Fruit fly (Drosophila melanogaster) whole organism, embryonic: ENCODE measurements around the gene Chpf.

Experiments used
- Atf-2 ChIP-seq: fragments of 200-800 bp; sonication (Bioruptor generic); optimal IDR thresholded peaks from 2 replicates; lab custom pipeline; 2016; ENCODE audit warnings: missing biosample characterization, missing genetic modification characterization
- Blimp-1 ChIP-seq: fragments of 200-800 bp; sonication (Bioruptor generic); optimal IDR thresholded peaks from 3 replicates; lab custom pipeline; 2018; ENCODE audit warnings: missing biosample characterization, missing genetic modification characterization, mild to moderate bottlenecking, moderate library complexity, missing genetic modification reagents
- Bteb2 ChIP-seq: fragments of 200-800 bp; sonication (Bioruptor generic); optimal IDR thresholded peaks from 2 replicates; lab custom pipeline; 2016; ENCODE audit warnings: missing biosample characterization, missing genetic modification characterization
- CG10462 ChIP-seq: fragments of 200-800 bp; sonication (Bioruptor generic); optimal IDR thresholded peaks from 2 replicates; lab custom pipeline; 2016; ENCODE audit warnings: missing biosample characterization, missing genetic modification characterization
- CG12104 ChIP-seq: fragments of 200-800 bp; sonication (Bioruptor generic); optimal IDR thresholded peaks from 3 replicates; lab custom pipeline; 2016; ENCODE audit warnings: missing biosample characterization, missing genetic modification characterization
- CG15011 ChIP-seq: fragments of 200-800 bp; sonication (Bioruptor generic); optimal IDR thresholded peaks from 3 replicates; lab custom pipeline; 2018; ENCODE audit warnings: missing biosample characterization, mild to moderate bottlenecking, missing genetic modification characterization
- CG1792 ChIP-seq: fragments of 200-800 bp; sonication (Bioruptor generic); optimal IDR thresholded peaks from 2 replicates; lab custom pipeline; 2016; ENCODE audit warnings: missing biosample characterization, missing genetic modification characterization
- CG18262 ChIP-seq: fragments of 200-800 bp; optimal IDR thresholded peaks from 3 replicates; lab custom pipeline; 2019; ENCODE audit warnings: missing biosample characterization, mild to moderate bottlenecking, missing genetic modification characterization, moderate library complexity
- CG18619 ChIP-seq: fragments of 200-800 bp; sonication (Bioruptor generic); optimal IDR thresholded peaks from 3 replicates; lab custom pipeline; 2017; ENCODE audit warnings: missing biosample characterization, mild to moderate bottlenecking, missing genetic modification characterization
- CG2199 ChIP-seq: fragments of 200-800 bp; sonication (Bioruptor generic); IDR thresholded peaks from 3 replicates; pipeline ENCODE4 v1.3.6; 2022; ENCODE audit warnings: missing biosample characterization, missing genetic modification characterization
- CG31388 ChIP-seq: fragments of 200-800 bp; sonication (Bioruptor generic); optimal IDR thresholded peaks from 2 replicates; lab custom pipeline; 2016; ENCODE audit warnings: missing biosample characterization, missing genetic modification characterization
- CG3838 ChIP-seq: fragments of 200-800 bp; sonication (Bioruptor generic); optimal IDR thresholded peaks from 3 replicates; lab custom pipeline; 2016; ENCODE audit warnings: missing biosample characterization, missing genetic modification characterization
- CG4328 ChIP-seq: fragments of 200-800 bp; sonication (Bioruptor generic); optimal IDR thresholded peaks from 3 replicates; lab custom pipeline; 2017; ENCODE audit warnings: missing biosample characterization, missing genetic modification reagents, missing genetic modification characterization
- CG4617 ChIP-seq: fragments of 200-800 bp; sonication (Bioruptor generic); optimal IDR thresholded peaks from 3 replicates; lab custom pipeline; 2016; ENCODE audit warnings: missing biosample characterization, missing genetic modification characterization, borderline replicate concordance
- CG5180 ChIP-seq: fragments of 200-800 bp; sonication (Bioruptor generic); optimal IDR thresholded peaks from 3 replicates; lab custom pipeline; 2017; ENCODE audit warnings: missing biosample characterization, missing genetic modification characterization, mild to moderate bottlenecking, moderate library complexity, missing genetic modification reagents
- CG6854 ChIP-seq: fragments of 200-800 bp; sonication (Bioruptor generic); optimal IDR thresholded peaks from 3 replicates; lab custom pipeline; 2017; ENCODE audit warnings: missing biosample characterization, mild to moderate bottlenecking, missing genetic modification characterization
- CG9609 ChIP-seq: fragments of 200-800 bp; sonication (Bioruptor generic); optimal IDR thresholded peaks from 3 replicates; lab custom pipeline; 2016; ENCODE audit warnings: missing biosample characterization, missing genetic modification characterization
- ERR ChIP-seq: fragments of 200-800 bp; sonication (Bioruptor generic); optimal IDR thresholded peaks from 2 replicates; lab custom pipeline; 2016; ENCODE audit warnings: missing biosample characterization, missing genetic modification characterization
- Ets97D ChIP-seq: fragments of 200-800 bp; sonication (Bioruptor generic); optimal IDR thresholded peaks from 3 replicates; lab custom pipeline; 2016; ENCODE audit warnings: missing biosample characterization, missing genetic modification characterization
- GATAe ChIP-seq: fragments of 200-800 bp; sonication (Bioruptor generic); conservative IDR thresholded peaks from 2 replicates; pipeline ENCODE4 v1.3.6; 2022; ENCODE audit warnings: missing biosample characterization, missing genetic modification characterization
- HmgZ ChIP-seq: fragments of 200-800 bp; sonication (Bioruptor generic); optimal IDR thresholded peaks from 2 replicates; lab custom pipeline; 2018; ENCODE audit warnings: missing biosample characterization, mild to moderate bottlenecking, missing genetic modification characterization
- Hr3 ChIP-seq: fragments of 200-800 bp; sonication (Bioruptor generic); optimal IDR thresholded peaks from 3 replicates; lab custom pipeline; 2016; ENCODE audit warnings: missing biosample characterization, missing genetic modification characterization
- Hr51 ChIP-seq, 2 experiments: fragments of 200-800 bp; sonication (Bioruptor generic); optimal IDR thresholded peaks; 2 replicates in 1 of 2; 3 replicates in 1 of 2; lab custom pipeline; 2016 to 2018; ENCODE audit warnings: missing biosample characterization in 2 of 2, missing genetic modification characterization in 2 of 2, mild to moderate bottlenecking in 1 of 2, moderate library complexity in 1 of 2
- Jarid2 ChIP-seq: fragments of 200-800 bp; sonication (Bioruptor generic); optimal IDR thresholded peaks from 3 replicates; lab custom pipeline; 2017; ENCODE audit warnings: mild to moderate bottlenecking, missing biosample characterization, missing genetic modification reagents, missing genetic modification characterization
- Neu2 ChIP-seq: fragments of 200-800 bp; sonication (Bioruptor generic); optimal IDR thresholded peaks from 3 replicates; lab custom pipeline; 2016; ENCODE audit warnings: missing biosample characterization, missing genetic modification characterization, borderline replicate concordance
- Poxn ChIP-seq: fragments of 200-800 bp; sonication (Bioruptor generic); IDR thresholded peaks from 2 replicates; pipeline ENCODE4 v1.3.6; 2022; ENCODE audit warnings: missing biosample characterization, missing genetic modification characterization
- Sin3A ChIP-seq: fragments of >200 bp; optimal IDR thresholded peaks from 2 replicates; lab custom pipeline; 2018
- Taf1 ChIP-seq: fragments of 200-800 bp; sonication (Bioruptor generic); IDR thresholded peaks from 2 replicates; pipeline ENCODE4 v1.3.6; 2022; ENCODE audit warnings: missing biosample characterization, missing genetic modification characterization
- Trl ChIP-seq, 3 experiments: fragments of >200 bp in 2 of 3; fragments of 200-800 bp in 1 of 3; sonication (Bioruptor generic) in 1 of 3; optimal IDR thresholded peaks; 2 replicates in 1 of 3; 3 replicates in 2 of 3; lab custom pipeline; 2016 to 2017; ENCODE audit warnings: missing biosample characterization in 1 of 3, missing genetic modification characterization in 1 of 3
- amos ChIP-seq: fragments of 200-800 bp; sonication (Bioruptor generic); IDR thresholded peaks from 2 replicates; pipeline ENCODE4 v1.3.6; 2022; ENCODE audit warnings: missing biosample characterization, missing genetic modification characterization; ENCODE audit not compliant: partially characterized antibody
- ash1 ChIP-seq: fragments of 200-800 bp; sonication (Bioruptor generic); optimal IDR thresholded peaks from 2 replicates; lab custom pipeline; 2018; ENCODE audit warnings: missing biosample characterization, mild to moderate bottlenecking, missing genetic modification characterization
- btn ChIP-seq: fragments of 200-800 bp; sonication (Bioruptor generic); optimal IDR thresholded peaks from 2 replicates; lab custom pipeline; 2016; ENCODE audit warnings: missing biosample characterization, missing genetic modification characterization
- cad ChIP-seq: fragments of >200 bp; optimal IDR thresholded peaks from 2 replicates; lab custom pipeline; 2017; ENCODE audit warnings: missing biosample characterization, missing genetic modification characterization
- chinmo ChIP-seq: fragments of 200-800 bp; sonication (Bioruptor generic); IDR thresholded peaks from 4 replicates; pipeline ENCODE4 v1.3.6; 2022; ENCODE audit warnings: missing biosample characterization, missing genetic modification characterization; ENCODE audit not compliant: partially characterized antibody
- dmrt11E ChIP-seq: fragments of 200-800 bp; sonication (Bioruptor generic); optimal IDR thresholded peaks from 3 replicates; lab custom pipeline; 2018; ENCODE audit warnings: missing biosample characterization, mild to moderate bottlenecking, missing genetic modification characterization, moderate library complexity
- ewg ChIP-seq: fragments of 200-800 bp; sonication (Bioruptor generic); optimal IDR thresholded peaks from 3 replicates; lab custom pipeline; 2017; ENCODE audit warnings: mild to moderate bottlenecking, missing biosample characterization, missing genetic modification reagents, missing genetic modification characterization
- fd3F ChIP-seq: fragments of 200-800 bp; sonication (Bioruptor generic); optimal IDR thresholded peaks from 2 replicates; lab custom pipeline; 2018; ENCODE audit warnings: missing biosample characterization, mild to moderate bottlenecking, missing genetic modification characterization, moderate library complexity
- fd96Cb ChIP-seq: fragments of 200-800 bp; sonication (Bioruptor generic); optimal IDR thresholded peaks from 2 replicates; lab custom pipeline; 2018; ENCODE audit warnings: missing biosample characterization, mild to moderate bottlenecking, missing genetic modification characterization, moderate library complexity
- gcm ChIP-seq: fragments of 200-800 bp; sonication (Bioruptor generic); optimal IDR thresholded peaks from 2 replicates; lab custom pipeline; 2019; ENCODE audit warnings: missing biosample characterization, mild to moderate bottlenecking, missing genetic modification characterization, moderate library complexity
- gcm2 ChIP-seq: fragments of 200-800 bp; sonication (Bioruptor generic); optimal IDR thresholded peaks from 2 replicates; lab custom pipeline; 2016; ENCODE audit warnings: missing biosample characterization, missing genetic modification characterization
- jigr1 ChIP-seq: fragments of 200-800 bp; sonication (Bioruptor generic); IDR thresholded peaks from 3 replicates; pipeline ENCODE4 v1.3.6; 2022; ENCODE audit warnings: missing biosample characterization, missing genetic modification characterization
- klu ChIP-seq: fragments of 200-800 bp; sonication (Bioruptor generic); IDR thresholded peaks from 2 replicates; pipeline ENCODE4 v1.3.6; 2022; ENCODE audit warnings: missing biosample characterization, missing genetic modification characterization
- onecut ChIP-seq: fragments of 200-800 bp; sonication (Bioruptor generic); IDR thresholded peaks from 2 replicates; pipeline ENCODE4 v1.3.6; 2022; ENCODE audit warnings: missing biosample characterization, missing genetic modification characterization
- ro ChIP-seq: fragments of 200-800 bp; sonication (Bioruptor generic); IDR thresholded peaks from 2 replicates; pipeline ENCODE4 v1.3.6; 2022; ENCODE audit warnings: missing biosample characterization, missing genetic modification characterization
- row ChIP-seq: fragments of 200-800 bp; sonication (Bioruptor generic); IDR thresholded peaks from 3 replicates; pipeline ENCODE4 v1.3.6; 2022; ENCODE audit warnings: missing biosample characterization, missing genetic modification characterization
- scrt ChIP-seq: fragments of 200-800 bp; sonication (Bioruptor generic); optimal IDR thresholded peaks from 2 replicates; lab custom pipeline; 2018; ENCODE audit warnings: missing biosample characterization, mild to moderate bottlenecking, missing genetic modification characterization, moderate library complexity
- ssp ChIP-seq: fragments of 200-800 bp; sonication (Bioruptor generic); IDR thresholded peaks from 2 replicates; pipeline ENCODE4 v1.3.6; 2022; ENCODE audit warnings: missing biosample characterization, missing genetic modification characterization
- stc ChIP-seq: fragments of 200-800 bp; sonication (Bioruptor generic); IDR thresholded peaks from 2 replicates; pipeline ENCODE4 v1.3.6; 2022; ENCODE audit warnings: missing biosample characterization, missing genetic modification characterization
- tio ChIP-seq: fragments of 200-800 bp; sonication (Bioruptor generic); optimal IDR thresholded peaks from 2 replicates; lab custom pipeline; 2017; ENCODE audit warnings: missing biosample characterization, missing genetic modification characterization, inconsistent platforms
- tup ChIP-seq: fragments of 200-800 bp; sonication (Bioruptor generic); optimal IDR thresholded peaks from 2 replicates; lab custom pipeline; 2016; ENCODE audit warnings: missing biosample characterization, mild to moderate bottlenecking, missing genetic modification characterization, moderate library complexity
- vvl ChIP-seq: fragments of 200-800 bp; sonication (Bioruptor generic); IDR thresholded peaks from 2 replicates; pipeline ENCODE4 v1.3.6; 2022; ENCODE audit warnings: missing biosample characterization, missing genetic modification characterization

The Chpf gene

DNA sequence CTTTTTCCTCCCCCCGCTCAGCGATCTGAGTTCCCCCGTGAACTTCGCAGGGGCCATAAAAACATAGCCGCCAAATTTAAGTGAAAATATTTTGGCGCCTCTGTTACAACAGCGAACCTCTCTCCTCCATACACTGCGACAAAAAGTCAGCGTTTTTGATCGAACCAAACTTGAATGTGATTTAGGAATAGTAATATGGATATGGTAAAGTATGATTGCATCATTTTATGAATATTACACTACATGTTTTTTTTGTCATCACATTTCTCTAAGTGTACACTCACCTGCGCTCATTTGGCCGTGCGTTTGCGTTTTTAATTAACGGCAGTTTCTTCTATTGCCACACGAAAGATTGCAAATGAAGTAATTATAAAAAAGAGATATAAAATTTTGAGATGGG lies 23.4 kb upstream of the Chpf start (continued):
- TF ChIP-seq Blimp-1 (GFP tag; lab: Kevin White, UChicago) (peak; percentile 57), CG18619 (peak; percentile 9), fd96Cb (tag; lab: Kevin White, UChicago) (peak; percentile 68), dmrt11E (tag; lab: Kevin White, UChicago) (no peak), HmgZ (tag; lab: Kevin White, UChicago) (no peak), row (GFP tag; lab: Robert Waterston, UW) (peak; percentile 60), CG12104 (GFP tag; lab: Kevin White, UChicago) (peak; percentile 43), tio (peak; percentile 27), btn (peak; percentile 28), tup (GFP tag; lab: Kevin White, UChicago) (no peak), CG6854 (GFP tag; lab: Kevin White, UChicago) (no peak), Atf-2 (GFP tag; lab: Kevin White, UChicago) (peak; percentile 39), vvl (peak; percentile 85), CG18262 (tag; lab: Kevin White, UChicago) (peak; percentile 53), Hr3 (GFP tag; lab: Kevin White, UChicago) (peak; percentile 51), amos (no peak), Hr51 (GFP tag; optimal IDR thresholded peaks at IDR 0.05; lab: Kevin White, UChicago) (peak; percentile 41 to 81), Bteb2 (no peak), CG3838 (GFP tag; lab: Kevin White, UChicago) (no peak), CG4328 (GFP tag; lab: Kevin White, UChicago) (no peak), onecut (peak; percentile 55), klu (GFP tag; lab: Robert Waterston, UW) (no peak), jigr1 (GFP tag; lab: Robert Waterston, UW) (no peak), Poxn (no peak), cad (no peak), ash1 (GFP tag; lab: Kevin White, UChicago) (no peak), stc (GFP tag; lab: Robert Waterston, UW) (peak; percentile 67; the same call in 1 of the 2 replicates), gcm (GFP tag; lab: Kevin White, UChicago) (peak; percentile 28), Jarid2 (GFP tag; lab: Kevin White, UChicago) (no peak), Ets97D (no peak), Neu2 (no peak), CG10462 (GFP tag; lab: Kevin White, UChicago) (peak; percentile 17), CG9609 (GFP tag; lab: Kevin White, UChicago) (no peak), CG1792 (GFP tag; lab: Kevin White, UChicago) (no peak), CG31388 (GFP tag; lab: Kevin White, UChicago) (no peak), CG15011 (GFP tag; lab: Kevin White, UChicago) (peak; percentile 20), CG4617 (GFP tag; lab: Kevin White, UChicago) (no peak), ERR (GFP tag; lab: Kevin White, UChicago) (no peak), Trl (optimal IDR thresholded peaks at IDR 0.05; lab: Kevin White, UChicago) (no peak), Trl (GFP tag; optimal IDR thresholded peaks at IDR 0.05; lab: Kevin White, UChicago) (no peak), CG5180 (peak; percentile 50), gcm2 (peak; percentile 19), scrt (GFP tag; lab: Kevin White, UChicago) (no peak), CG2199 (no peak), GATAe (GFP tag; lab: Robert Waterston, UW) (no peak), Sin3A (lab: Kevin White, UChicago) (no peak), fd3F (GFP tag; lab: Kevin White, UChicago) (no peak), ro (GFP tag; lab: Robert Waterston, UW) (no peak), ewg (GFP tag; lab: Kevin White, UChicago) (peak; percentile 34), Taf1 (no peak), ssp (GFP tag; lab: Robert Waterston, UW) (peak; percentile 33; the same call in 1 of the 2 replicates), chinmo (no peak)
